Fruit fly (Drosophila melanogaster): ENCODE results near the gene MTA1-like.

MTA1-like gene

DNA sequence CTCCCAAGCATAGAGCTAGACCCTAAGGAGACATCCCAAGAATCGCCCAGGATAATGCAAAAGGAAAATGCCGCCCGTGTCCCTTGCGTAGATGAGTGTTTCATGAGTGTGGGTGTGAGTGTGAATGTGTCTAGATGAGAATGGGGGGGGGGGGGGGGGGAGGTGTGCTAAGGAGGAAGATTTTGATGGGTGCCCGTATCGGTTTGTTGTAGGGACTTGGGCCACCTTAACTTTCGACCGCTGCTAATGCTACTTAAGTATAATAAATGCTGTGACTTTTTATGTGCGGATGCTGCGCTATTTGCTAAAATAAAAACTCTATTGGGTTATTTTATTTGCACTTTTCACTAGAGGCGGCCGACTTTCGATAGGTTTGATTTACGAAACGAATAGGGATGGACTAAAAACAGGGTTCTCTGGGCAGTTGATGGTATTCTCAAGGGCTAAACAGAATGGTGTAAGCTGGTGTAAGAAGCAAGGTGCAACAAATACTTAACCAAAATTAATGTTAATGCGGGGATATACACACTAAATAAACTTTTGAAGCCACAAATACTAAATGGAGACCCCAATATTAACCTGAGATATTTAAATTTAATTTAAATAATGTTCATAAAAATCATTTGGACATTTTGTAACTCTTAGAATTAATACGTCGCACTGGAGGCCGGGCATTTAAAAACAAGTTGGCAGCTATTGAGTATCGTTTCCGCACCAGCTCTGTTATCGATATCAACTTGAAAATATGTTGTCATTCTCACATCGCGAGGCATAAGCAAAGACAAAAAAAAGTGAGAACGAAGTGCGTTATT is 20.6 kb upstream of the MTA1-like start, which contains the start of the genes Xe7 and Atg17 (continued):
- TF ChIP-seq danr (GFP tag; IDR thresholded peaks at IDR 0.05), result peak; percentile 83
- peak; percentile 72 for TF ChIP-seq lbe (GFP tag; optimal IDR thresholded peaks at IDR 0.05)
- peak; percentile 71 for TF ChIP-seq stwl (tag; optimal IDR thresholded peaks at IDR 0.05)
- TF ChIP-seq CG9215 (GFP tag; IDR thresholded peaks at IDR 0.05), result peak; percentile 96
- peak; percentile 90 for TF ChIP-seq HmgZ (tag; optimal IDR thresholded peaks at IDR 0.05)
- peak; percentile 80 for TF ChIP-seq CG10462 (GFP tag; optimal IDR thresholded peaks at IDR 0.05)
- TF ChIP-seq CkIIα-i1 (GFP tag; IDR thresholded peaks at IDR 0.05), result peak; percentile 49; the same call in 1 of the 2 replicates
- peak; percentile 24 for TF ChIP-seq gfzf (GFP tag; optimal IDR thresholded peaks at IDR 0.05)
- peak; percentile 68 for TF ChIP-seq dati (GFP tag; IDR thresholded peaks at IDR 0.05)
- TF ChIP-seq CG8359 (GFP tag; optimal IDR thresholded peaks at IDR 0.05; ENCODE audit: borderline replicate concordance), result peak; percentile 70
- TF ChIP-seq CG9817 (tag; optimal IDR thresholded peaks at IDR 0.05), result peak; percentile 98
- peak; percentile 85 for TF ChIP-seq CG15514 (GFP tag; optimal IDR thresholded peaks at IDR 0.05)
- peak; percentile 84 for TF ChIP-seq CHES-1-like (GFP tag; optimal IDR thresholded peaks at IDR 0.05)
- TF ChIP-seq Asciz (GFP tag; optimal IDR thresholded peaks at IDR 0.05), result peak; percentile 24
- peak; percentile 87 for TF ChIP-seq B-H1 (GFP tag; IDR thresholded peaks at IDR 0.05)
- peak; percentile 90 for TF ChIP-seq CG11085 (GFP tag; IDR thresholded peaks at IDR 0.05)
- peak; percentile 97 for TF ChIP-seq zfh2 (GFP tag; optimal IDR thresholded peaks at IDR 0.05)
- peak; percentile 35; the same call in 1 of the 3 replicates for TF ChIP-seq CG34224 (GFP tag; IDR thresholded peaks at IDR 0.05; ENCODE audit: partially characterized antibody)
- peak; percentile 81 for TF ChIP-seq CG32767 (GFP tag; IDR thresholded peaks at IDR 0.05)
- peak; percentile 76 for TF ChIP-seq CG10274 (GFP tag; optimal IDR thresholded peaks at IDR 0.05)
- peak; percentile 79 for TF ChIP-seq D19B (GFP tag; optimal IDR thresholded peaks at IDR 0.05)
- TF ChIP-seq Ets97D (GFP tag; optimal IDR thresholded peaks at IDR 0.05), result peak; percentile 79
- TF ChIP-seq gsb (GFP tag; IDR thresholded peaks at IDR 0.05), result peak; percentile 76
- peak; percentile 85 for TF ChIP-seq Lhr (GFP tag; optimal IDR thresholded peaks at IDR 0.05)
- TF ChIP-seq CG7963 (GFP tag; IDR thresholded peaks at IDR 0.05; ENCODE audit: partially characterized antibody), result no peak
- peak; percentile 69; the same call in 1 of the 2 replicates for TF ChIP-seq sens-2 (GFP tag; IDR thresholded peaks at IDR 0.05)
- peak; percentile 53 for TF ChIP-seq Bgb (GFP tag; IDR thresholded peaks at IDR 0.05; ENCODE audit: partially characterized antibody)
- peak; percentile 64 for TF ChIP-seq tap (tag; optimal IDR thresholded peaks at IDR 0.05)
- TF ChIP-seq exex (tag; optimal IDR thresholded peaks at IDR 0.05), result no peak
- TF ChIP-seq CG12219 (GFP tag; optimal IDR thresholded peaks at IDR 0.05), result peak; percentile 68
- no peak for TF ChIP-seq pan (optimal IDR thresholded peaks at IDR 0.05)
- TF ChIP-seq pan (GFP tag; optimal IDR thresholded peaks at IDR 0.05 in 1 of 2, IDR thresholded peaks at IDR 0.05 in 1 of 2), result peak in 1 of 2 experiments; percentile 91
- peak; percentile 85 for TF ChIP-seq CG8388 (GFP tag; optimal IDR thresholded peaks at IDR 0.05)
- peak; percentile 62 for TF ChIP-seq CG7987 (GFP tag; optimal IDR thresholded peaks at IDR 0.05)
- TF ChIP-seq slou (GFP tag; optimal IDR thresholded peaks at IDR 0.05), result peak; percentile 90
- TF ChIP-seq caup (GFP tag; optimal IDR thresholded peaks at IDR 0.05; ENCODE audit: severe bottlenecking), result peak; percentile 85
- peak; percentile 85 for TF ChIP-seq CG11695 (GFP tag; IDR thresholded peaks at IDR 0.05)
- peak; percentile 92 for TF ChIP-seq cato (GFP tag; optimal IDR thresholded peaks at IDR 0.05; ENCODE audit: borderline replicate concordance)
- TF ChIP-seq Sox100B (GFP tag; optimal IDR thresholded peaks at IDR 0.05), result peak; percentile 89
- TF ChIP-seq Opbp (GFP tag; IDR thresholded peaks at IDR 0.05; ENCODE audit: partially characterized antibody), result peak; percentile 65; the same call in 2 of the 3 replicates
- peak; percentile 87 for TF ChIP-seq CG10267 (tag; optimal IDR thresholded peaks at IDR 0.05)
- peak; percentile 95 for TF ChIP-seq nmo (GFP tag; optimal IDR thresholded peaks at IDR 0.05)
- TF ChIP-seq sens (GFP tag), result peak; percentile 98
- no peak for TF ChIP-seq sima (GFP tag; optimal IDR thresholded peaks at IDR 0.05)
- TF ChIP-seq CG12104 (GFP tag; optimal IDR thresholded peaks at IDR 0.05), result peak; percentile 92
- TF ChIP-seq seq (GFP tag; IDR thresholded peaks at IDR 0.05), result peak; percentile 88
- peak; percentile 25 for TF ChIP-seq CTCF (GFP tag; optimal IDR thresholded peaks at IDR 0.05)
- TF ChIP-seq Jarid2 (GFP tag; optimal IDR thresholded peaks at IDR 0.05), result peak; percentile 58
